Worm (Caenorhabditis elegans) whole organism, late embryonic: ENCODE results near the gene allo-1.

Source experiments
- F13H6.1 ChIP-seq: sonication (generic microtip); optimal IDR thresholded peaks from 2 replicates; lab custom pipeline; 2016; ENCODE audit warnings: missing genetic modification characterization, missing compliant biosample characterization
- K02D7.2 ChIP-seq: sonication (generic microtip); optimal IDR thresholded peaks from 2 replicates; lab custom pipeline; 2017; ENCODE audit warnings: mild to moderate bottlenecking, missing genetic modification characterization, missing compliant biosample characterization
- ahr-1 ChIP-seq: sonication (generic microtip); optimal IDR thresholded peaks from 2 replicates; lab custom pipeline; 2016; ENCODE audit warnings: missing genetic modification characterization, missing compliant biosample characterization
- ama-1 ChIP-seq: fragments of 150-350 bp; optimal IDR thresholded peaks from 2 replicates; lab custom pipeline; 2014
- ceh-6 ChIP-seq: fragments of 200-800 bp; sonication (Bioruptor generic); optimal IDR thresholded peaks from 2 replicates; lab custom pipeline; 2018; ENCODE audit warnings: mild to moderate bottlenecking, missing genetic modification characterization, missing compliant biosample characterization
- che-1 ChIP-seq: sonication (generic microtip); optimal IDR thresholded peaks from 2 replicates; lab custom pipeline; 2016; ENCODE audit warnings: mild to moderate bottlenecking, missing genetic modification characterization, missing compliant biosample characterization
- dmd-4 ChIP-seq: sonication (generic microtip); optimal IDR thresholded peaks from 2 replicates; lab custom pipeline; 2016; ENCODE audit warnings: borderline replicate concordance, missing genetic modification characterization, missing compliant biosample characterization
- hlh-8 ChIP-seq: sonication (generic microtip); optimal IDR thresholded peaks from 2 replicates; lab custom pipeline; 2016; ENCODE audit warnings: missing genotype, missing genetic modification characterization, missing compliant biosample characterization
- pqm-1 ChIP-seq: sonication (generic microtip); optimal IDR thresholded peaks from 2 replicates; lab custom pipeline; 2016; ENCODE audit warnings: missing genetic modification characterization, missing compliant biosample characterization
- sdc-2 ChIP-seq: sonication (generic microtip); optimal IDR thresholded peaks from 2 replicates; lab custom pipeline; 2016; ENCODE audit warnings: missing genotype, missing genetic modification characterization, missing compliant biosample characterization
- sox-2 ChIP-seq: fragments of 200-800 bp; sonication (Bioruptor generic); IDR thresholded peaks from 2 replicates; pipeline ENCODE4 v1.3.6; 2022; ENCODE audit warnings: missing genetic modification reagents, missing genetic modification characterization, missing compliant biosample characterization

DNA sequence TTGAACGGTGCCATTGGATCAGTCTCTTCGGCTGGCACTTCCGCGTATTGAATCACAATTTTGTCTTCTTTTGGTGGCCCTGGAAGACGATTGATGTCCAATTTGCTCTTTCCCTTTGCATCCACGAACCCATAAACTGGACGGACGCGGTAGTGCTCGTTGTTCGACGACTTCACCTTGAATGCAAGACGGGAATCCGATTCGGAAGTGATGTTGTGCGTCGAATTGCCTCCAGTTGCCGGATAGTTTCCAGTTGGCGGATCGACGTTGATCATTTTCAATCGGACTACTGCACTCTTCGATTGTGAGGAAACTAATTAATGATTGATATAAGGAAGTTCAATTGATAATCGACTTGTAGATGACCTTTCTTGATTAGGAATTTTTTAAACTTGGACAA is 41.5 kb upstream of the allo-1 start, which contains the start of gene ssp-34:
- no peak for TF ChIP-seq dmd-4 (tag; lab: Kevin White, UChicago)
- TF ChIP-seq F13H6.1 (tag; lab: Kevin White, UChicago), result no peak
- no peak for TF ChIP-seq che-1 (tag; lab: Kevin White, UChicago)
- TF ChIP-seq ceh-6 (GFP tag; lab: Kevin White, UChicago), result no peak
- TF ChIP-seq sox-2 (GFP tag; lab: Robert Waterston, UW), result no peak
- TF ChIP-seq K02D7.2 (tag; lab: Kevin White, UChicago), result no peak
- no peak for TF ChIP-seq pqm-1 (tag; lab: Kevin White, UChicago)
- no peak for TF ChIP-seq ama-1 (lab: Kevin White, UChicago)
- no peak for TF ChIP-seq ahr-1 (tag; lab: Kevin White, UChicago)
- no peak for TF ChIP-seq hlh-8 (tag; lab: Kevin White, UChicago)
- no peak for TF ChIP-seq sdc-2
